Worm (Caenorhabditis elegans) whole organism, L4 larva: Measurements from ENCODE around the gene F56C3.8.
A peak's percentile ranks its signal among the peaks of the same experiment; 100 is the strongest.
"Not testable (repeated sequence)": the region's sequence is repeated elsewhere in the genome, so short reads cannot be mapped to it uniquely, and the experiment has no call there.

Experiments
- D1046.2 ChIP-seq: fragments of 200-800 bp; sonication (Bioruptor generic); IDR thresholded peaks from 2 replicates; pipeline ENCODE4 v1.3.6; 2022; ENCODE audit warnings: missing genetic modification characterization, missing compliant biosample characterization
- F44E2.7 ChIP-seq: fragments of 200-800 bp; sonication (Bioruptor generic); IDR thresholded peaks from 2 replicates; pipeline ENCODE4 v2.1.2; 2022; ENCODE audit warnings: missing genetic modification characterization, missing compliant biosample characterization
- F49E8.2 ChIP-seq: sonication (generic microtip); optimal IDR thresholded peaks from 2 replicates; lab custom pipeline; 2016; ENCODE audit warnings: missing compliant biosample characterization, mild to moderate bottlenecking, missing genetic modification characterization, borderline replicate concordance
- R02D3.7 ChIP-seq: fragments of 150-350 bp; sonication (generic microtip); optimal IDR thresholded peaks from 3 replicates; lab custom pipeline; 2014; ENCODE audit warnings: missing biosample characterization, missing genetic modification characterization
- Y105C5A.15 ChIP-seq: fragments of 200-800 bp; sonication (Bioruptor generic); IDR thresholded peaks from 2 replicates; pipeline ENCODE4 v1.3.6; 2022; ENCODE audit warnings: missing genetic modification characterization, missing compliant biosample characterization
- ZK337.2 ChIP-seq: fragments of 200-800 bp; sonication (Bioruptor generic); IDR thresholded peaks from 2 replicates; pipeline ENCODE4 v1.3.6; 2022; ENCODE audit warnings: missing genetic modification reagents, missing genetic modification characterization, missing compliant biosample characterization
- aha-1 ChIP-seq: fragments of 150-350 bp; peaks from one replicate; lab custom pipeline; 2014; ENCODE audit warnings: missing biosample characterization, missing genetic modification characterization
- ceh-20 ChIP-seq: fragments of 200-800 bp; sonication (Bioruptor generic); IDR thresholded peaks from 2 replicates; pipeline ENCODE4 v1.3.6; 2022; ENCODE audit warnings: missing genetic modification reagents, missing genetic modification characterization, missing compliant biosample characterization
- ceh-44 ChIP-seq: fragments of 200-800 bp; sonication (Bioruptor generic); IDR thresholded peaks from 2 replicates; pipeline ENCODE4 v1.3.6; 2022; ENCODE audit warnings: missing genetic modification reagents, missing genetic modification characterization, missing compliant biosample characterization
- ceh-62 ChIP-seq: sonication (generic microtip); optimal IDR thresholded peaks from 2 replicates; lab custom pipeline; 2017; ENCODE audit warnings: missing biosample characterization, missing genetic modification characterization
- ces-1 ChIP-seq: fragments of 150-350 bp; sonication (generic microtip); optimal IDR thresholded peaks from 4 replicates; lab custom pipeline; 2014; ENCODE audit warnings: missing biosample characterization, missing genetic modification reagents, missing genetic modification characterization
- cey-2 ChIP-seq: sonication (generic microtip); optimal IDR thresholded peaks from 3 replicates; lab custom pipeline; 2017; ENCODE audit warnings: missing genetic modification characterization, mild to moderate bottlenecking, missing compliant biosample characterization, antibody characterized with exemption, borderline replicate concordance; ENCODE audit not compliant: insufficient read depth
- egl-43 ChIP-seq: fragments of 200-800 bp; sonication (Bioruptor generic); IDR thresholded peaks from 2 replicates; pipeline ENCODE4 v1.3.6; 2022; ENCODE audit warnings: missing genetic modification reagents, missing genetic modification characterization, missing compliant biosample characterization
- fkh-10 ChIP-seq: fragments of 150-350 bp; optimal IDR thresholded peaks from 2 replicates; lab custom pipeline; 2014; ENCODE audit warnings: missing biosample characterization, missing genetic modification reagents, missing genetic modification characterization
- lin-38 ChIP-seq: fragments of 200-800 bp; sonication (Bioruptor generic); IDR thresholded peaks from 2 replicates; pipeline ENCODE4 v1.3.6; 2022; ENCODE audit warnings: missing genetic modification reagents, missing genetic modification characterization, missing compliant biosample characterization
- madf-5 ChIP-seq, 2 experiments: fragments of 200-800 bp; sonication (Bioruptor generic); IDR thresholded peaks; 2 replicates each; pipeline ENCODE4 v1.3.6; 2022; ENCODE audit warnings: missing compliant biosample characterization in 2 of 2, missing genetic modification characterization in 2 of 2
- mdl-1 ChIP-seq, 2 experiments: fragments of 150-350 bp in 1 of 2; sonication (generic microtip) in 1 of 2; optimal IDR thresholded peaks; 2 replicates each; lab custom pipeline; 2014 to 2017; ENCODE audit warnings: missing biosample characterization in 2 of 2, missing genetic modification characterization in 2 of 2
- mdt-29 ChIP-seq: fragments of 200-800 bp; sonication (Bioruptor generic); IDR thresholded peaks from 2 replicates; pipeline ENCODE4 v1.3.6; 2022; ENCODE audit warnings: missing genetic modification reagents, missing genetic modification characterization, missing compliant biosample characterization
- mes-2 ChIP-seq: sonication (generic microtip); optimal IDR thresholded peaks from 2 replicates; lab custom pipeline; 2016; ENCODE audit warnings: missing genotype, mild to moderate bottlenecking, missing genetic modification characterization, missing compliant biosample characterization; ENCODE audit not compliant: poor library complexity, severe bottlenecking
- nhr-11 ChIP-seq: fragments of 150-350 bp; optimal IDR thresholded peaks from 2 replicates; lab custom pipeline; 2014; ENCODE audit warnings: missing biosample characterization, missing genetic modification characterization
- nhr-28 ChIP-seq: fragments of 150-350 bp; optimal IDR thresholded peaks from 2 replicates; lab custom pipeline; 2014; ENCODE audit warnings: missing biosample characterization, missing genetic modification characterization
- nhr-41 ChIP-seq: fragments of 200-800 bp; sonication (Bioruptor generic); IDR thresholded peaks from 2 replicates; pipeline ENCODE4 v1.3.6; 2022; ENCODE audit warnings: missing genetic modification reagents, missing genetic modification characterization, missing compliant biosample characterization
- nhr-42 ChIP-seq: fragments of 200-800 bp; sonication (Bioruptor generic); IDR thresholded peaks from 2 replicates; pipeline ENCODE4 v1.3.6; 2022; ENCODE audit warnings: missing genetic modification characterization, missing compliant biosample characterization
- pqm-1 ChIP-seq: sonication (generic microtip); optimal IDR thresholded peaks from 2 replicates; lab custom pipeline; 2017; ENCODE audit warnings: missing biosample characterization, missing genetic modification characterization
- snpc-1.2 ChIP-seq: fragments of 200-800 bp; sonication (Bioruptor generic); IDR thresholded peaks from 2 replicates; pipeline ENCODE4 v1.3.6; 2022; ENCODE audit warnings: missing genetic modification reagents, missing genetic modification characterization, missing compliant biosample characterization
- unc-62 ChIP-seq, 3 experiments: fragments of 150-350 bp in 1 of 3; sonication (generic microtip); optimal IDR thresholded peaks in 2 of 3; peaks in 1 of 3; 1 replicate in 1 of 3; 2 replicates in 2 of 3; lab custom pipeline; 2014 to 2017; ENCODE audit warnings: missing biosample characterization in 3 of 3, missing genetic modification characterization in 3 of 3, missing genetic modification reagents in 3 of 3, missing genotype in 1 of 3
- zag-1 ChIP-seq: fragments of 150-350 bp; optimal IDR thresholded peaks from 2 replicates; lab custom pipeline; 2014; ENCODE audit warnings: missing biosample characterization, missing genetic modification characterization

The F56C3.8 gene

ce11 chrX:1419163-1419696 is 34.8 kb upstream of the F56C3.8 start, which contains the start of gene F19G12.9:
F19G12.9 (plus strand) TSS chrX:1419213.
- TF ChIP-seq lin-38 (peak; percentile 89), cey-2 (tag; lab: Kevin White, UChicago) (no peak)

DNA sequence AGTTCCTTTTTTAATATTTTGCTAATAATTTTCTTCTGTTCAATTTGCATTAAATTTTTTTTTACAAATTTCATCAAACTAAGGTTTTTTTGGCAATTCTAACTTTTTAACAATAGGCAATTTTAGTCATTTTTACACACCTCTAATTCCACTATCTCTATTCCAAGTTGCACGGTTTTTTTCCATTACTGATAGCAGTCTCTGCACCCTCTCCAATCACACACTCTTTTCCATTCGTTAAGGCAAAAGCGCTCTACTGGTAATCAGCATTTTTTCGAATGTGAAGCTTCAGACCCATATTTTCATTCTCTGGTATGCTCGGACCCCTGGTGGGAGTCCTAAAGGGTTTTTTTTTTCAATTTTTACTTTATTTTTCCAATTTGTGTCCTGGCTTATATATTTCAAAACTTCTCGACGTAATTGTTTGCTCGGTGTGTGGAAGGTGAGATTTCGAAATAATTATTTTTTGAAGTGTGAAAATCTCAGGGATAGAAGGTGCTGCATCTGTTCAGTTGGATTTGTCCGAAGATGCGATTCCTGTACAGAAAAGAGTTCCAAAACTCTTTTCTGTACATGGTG is 32.4 kb upstream of the F56C3.8 start, which contains the start of the genes F19G12.4 and F19G12.8:
Gene F19G12.4, plus strand, starts transcription at position 529 of the 579 bp plus-strand sequence.
Gene F19G12.8, plus strand, starts transcription at position 545 of the 579 bp plus-strand sequence.
- TF ChIP-seq madf-5 (GFP tag; IDR thresholded peaks at IDR 0.05; lab: Robert Waterston, UW) (no peak), nhr-42 (no peak), mdt-29 (GFP tag; lab: Robert Waterston, UW) (no peak), R02D3.7 (tag; lab: Kevin White, UChicago) (no peak), aha-1 (peak; percentile 88), mdl-1 (tag; optimal IDR thresholded peaks at IDR 0.05; lab: Kevin White, UChicago) (no peak), ceh-44 (GFP tag; lab: Robert Waterston, UW) (no peak), nhr-28 (tag; lab: Kevin White, UChicago) (peak; percentile 48), pqm-1 (peak; percentile 83), snpc-1.2 (no peak), zag-1 (no peak), unc-62 (GFP tag; optimal IDR thresholded peaks at IDR 0.05 in 1 of 2; lab: Kevin White, UChicago) (no peak), unc-62 (tag; optimal IDR thresholded peaks at IDR 0.05; lab: Kevin White, UChicago) (no peak), fkh-10 (GFP tag; lab: Kevin White, UChicago) (no peak)

DNA sequence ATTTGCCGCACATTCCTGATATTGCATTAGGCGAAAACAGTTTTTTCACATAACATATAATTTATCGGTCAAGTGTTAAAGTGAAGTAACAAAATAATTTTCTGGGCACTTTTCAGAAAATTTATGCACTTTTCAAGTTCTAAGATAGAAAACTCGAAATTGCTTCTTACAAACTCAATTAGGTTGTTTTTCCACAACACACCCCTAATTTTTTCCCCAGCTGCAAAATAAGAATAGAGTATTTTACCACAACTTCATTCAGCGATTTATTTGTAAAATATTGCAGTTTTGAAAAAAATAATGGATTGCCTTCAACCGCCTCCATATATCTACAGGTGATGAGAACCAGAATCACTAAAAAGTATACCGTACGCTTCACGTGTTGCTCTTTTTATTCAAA is 28.4 kb upstream of the F56C3.8 start, which contains the start of gene srh-19:
Gene srh-19, plus strand, starts transcription at position 301 of the 400 bp plus-strand sequence.
- TF ChIP-seq nhr-11 (tag; lab: Kevin White, UChicago) = no peak
- TF ChIP-seq mes-2 (tag; lab: Kevin White, UChicago) = no peak
- TF ChIP-seq zag-1 = no peak
- TF ChIP-seq egl-43 (GFP tag; lab: Robert Waterston, UW) = no peak
- no peak for TF ChIP-seq ces-1 (GFP tag; lab: Kevin White, UChicago)
- no peak for TF ChIP-seq ceh-20 (GFP tag; lab: Robert Waterston, UW)
- no peak for TF ChIP-seq D1046.2 (GFP tag; lab: Robert Waterston, UW)
- peak in 1 of 2 experiments; percentile 38 for TF ChIP-seq unc-62 (GFP tag; optimal IDR thresholded peaks at IDR 0.05 in 1 of 2; lab: Kevin White, UChicago)
- no peak for TF ChIP-seq unc-62 (tag; optimal IDR thresholded peaks at IDR 0.05; lab: Kevin White, UChicago)
- no peak for TF ChIP-seq nhr-41 (GFP tag; lab: Robert Waterston, UW)
- TF ChIP-seq, all 104 proteins: peak for 1

- TF ChIP-seq F49E8.2 (tag; lab: Kevin White, UChicago) = no peak
- no peak for TF ChIP-seq ceh-62 (tag; lab: Kevin White, UChicago)
These were observed 26.1 kb upstream of the F56C3.8 start, which contains the start of gene abu-2 for ce11 chrX:1410552-1410951. abu-2 (minus strand) TSS chrX:1410652.

DNA sequence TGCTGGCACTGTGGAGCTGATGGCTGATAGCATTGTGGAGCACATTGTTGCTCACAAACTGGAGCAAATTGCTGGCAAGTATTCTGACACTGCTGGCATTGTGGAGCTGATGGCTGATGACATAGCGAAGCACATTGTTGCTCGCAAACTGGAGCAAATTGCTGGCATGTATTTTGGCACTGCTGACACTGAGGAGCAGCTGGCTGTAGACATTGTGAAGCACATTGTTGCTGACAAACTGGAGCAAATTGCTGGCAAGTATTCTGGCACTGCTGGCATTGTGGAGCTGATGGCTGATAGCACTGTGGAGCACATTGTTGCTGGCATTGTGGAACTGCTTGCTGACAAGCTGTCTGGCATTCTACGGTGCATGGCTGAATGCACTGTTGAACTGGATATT is 24.8 kb upstream of the F56C3.8 start:
- TF ChIP-seq aha-1 (peak; percentile 91), Y105C5A.15 (GFP tag; lab: Robert Waterston, UW) (no peak)

DNA sequence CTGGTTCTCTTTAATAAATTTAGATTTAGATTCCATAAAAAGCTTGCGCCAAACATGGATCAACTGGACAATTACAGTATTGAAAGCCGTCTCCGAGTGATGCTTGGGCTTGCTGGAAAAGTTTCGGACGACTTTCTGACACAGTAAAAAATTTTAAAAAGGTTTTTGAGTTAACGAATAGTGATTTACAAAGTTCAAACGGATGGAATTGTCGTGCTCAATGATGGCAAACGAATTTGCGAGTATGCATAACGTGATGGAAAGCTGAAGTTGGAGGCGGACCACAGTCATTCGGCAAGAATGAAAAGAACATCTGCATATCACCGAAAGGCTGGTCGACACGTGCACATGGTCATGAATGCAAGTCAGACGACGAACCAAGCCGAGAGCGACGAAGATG is 19.5 kb upstream of the F56C3.8 start, which contains the start of gene ZK402.1:
Gene ZK402.1, plus strand, starts transcription at position 301 of the 400 bp plus-strand sequence.
- TF ChIP-seq fkh-10 (GFP tag; lab: Kevin White, UChicago); F44E2.7 (GFP tag; lab: Robert Waterston, UW); ZK337.2: not testable (repeated sequence)
